Fruit fly (Drosophila melanogaster) whole organism, embryonic: Measurements from ENCODE around the gene RpL6.

Experiments used
- Aef1 ChIP-seq: fragments of 200-800 bp; sonication (Bioruptor generic); IDR thresholded peaks from 3 replicates; pipeline ENCODE4 v1.3.6; 2022; ENCODE audit warnings: missing biosample characterization, missing genetic modification characterization
- Bgb ChIP-seq: fragments of 200-800 bp; sonication (Bioruptor generic); IDR thresholded peaks from 2 replicates; pipeline ENCODE4 v1.3.6; 2022; ENCODE audit warnings: missing biosample characterization, missing genetic modification characterization; ENCODE audit not compliant: partially characterized antibody
- CG11247 ChIP-seq: fragments of 200-800 bp; sonication (Bioruptor generic); IDR thresholded peaks from 2 replicates; pipeline ENCODE4 v1.3.6; 2022; ENCODE audit warnings: missing biosample characterization, missing genetic modification characterization
- CG11560 ChIP-seq: fragments of 200-800 bp; sonication (Bioruptor generic); IDR thresholded peaks from 3 replicates; pipeline ENCODE4 v1.3.6; 2022; ENCODE audit warnings: missing biosample characterization, missing genetic modification characterization
- CG12391 ChIP-seq: fragments of 200-800 bp; sonication (Bioruptor generic); optimal IDR thresholded peaks from 3 replicates; lab custom pipeline; 2018; ENCODE audit warnings: missing biosample characterization, mild to moderate bottlenecking, missing genetic modification characterization, moderate library complexity
- CG15514 ChIP-seq: fragments of 200-800 bp; sonication (Bioruptor generic); optimal IDR thresholded peaks from 3 replicates; lab custom pipeline; 2017; ENCODE audit warnings: missing biosample characterization, missing genetic modification characterization, mild to moderate bottlenecking, moderate library complexity, missing genetic modification reagents
- CG17829 ChIP-seq: fragments of 200-800 bp; optimal IDR thresholded peaks from 2 replicates; lab custom pipeline; 2019; ENCODE audit warnings: missing biosample characterization, mild to moderate bottlenecking, missing genetic modification characterization, moderate library complexity
- CG17912 ChIP-seq: fragments of 200-800 bp; sonication (Bioruptor generic); optimal IDR thresholded peaks from 2 replicates; lab custom pipeline; 2018; ENCODE audit warnings: missing biosample characterization, mild to moderate bottlenecking, missing genetic modification characterization
- CG3407 ChIP-seq: fragments of 200-800 bp; sonication (Bioruptor generic); optimal IDR thresholded peaks from 2 replicates; lab custom pipeline; 2018; ENCODE audit warnings: missing biosample characterization, mild to moderate bottlenecking, missing genetic modification characterization
- CG4282 ChIP-seq: fragments of 200-800 bp; sonication (Bioruptor generic); optimal IDR thresholded peaks from 2 replicates; lab custom pipeline; 2016; ENCODE audit warnings: missing biosample characterization, missing genetic modification characterization
- CG6813 ChIP-seq: fragments of 200-800 bp; sonication (Bioruptor generic); optimal IDR thresholded peaks from 2 replicates; lab custom pipeline; 2017; ENCODE audit warnings: missing biosample characterization, missing genetic modification characterization, mild to moderate bottlenecking, moderate library complexity, missing genetic modification reagents
- CG7372 ChIP-seq: fragments of 200-800 bp; sonication (Bioruptor generic); IDR thresholded peaks from 2 replicates; pipeline ENCODE4 v1.3.6; 2022; ENCODE audit warnings: missing biosample characterization, missing genetic modification characterization
- CG7928 ChIP-seq: fragments of 200-800 bp; sonication (Bioruptor generic); optimal IDR thresholded peaks from 2 replicates; lab custom pipeline; 2017; ENCODE audit warnings: missing biosample characterization, mild to moderate bottlenecking, missing genetic modification characterization
- CG9437 ChIP-seq: fragments of 200-800 bp; sonication (Bioruptor generic); optimal IDR thresholded peaks from 2 replicates; lab custom pipeline; 2018; ENCODE audit warnings: missing biosample characterization, mild to moderate bottlenecking, missing genetic modification characterization
- CG9727 ChIP-seq: fragments of 200-800 bp; sonication (Bioruptor generic); optimal IDR thresholded peaks from 3 replicates; lab custom pipeline; 2017; ENCODE audit warnings: missing biosample characterization, mild to moderate bottlenecking, missing genetic modification characterization
- CkIIα-i1 ChIP-seq: fragments of 200-800 bp; sonication (Bioruptor generic); IDR thresholded peaks from 2 replicates; pipeline ENCODE4 v1.3.6; 2022; ENCODE audit warnings: missing biosample characterization, missing genetic modification characterization
- Ets97D ChIP-seq: fragments of 200-800 bp; sonication (Bioruptor generic); optimal IDR thresholded peaks from 3 replicates; lab custom pipeline; 2016; ENCODE audit warnings: missing biosample characterization, missing genetic modification characterization
- HLH4C ChIP-seq: fragments of 200-800 bp; sonication (Bioruptor generic); IDR thresholded peaks from 3 replicates; pipeline ENCODE4 v1.3.6; 2022; ENCODE audit warnings: missing biosample characterization, missing genetic modification characterization; ENCODE audit not compliant: partially characterized antibody
- Jarid2 ChIP-seq: fragments of 200-800 bp; sonication (Bioruptor generic); optimal IDR thresholded peaks from 3 replicates; lab custom pipeline; 2017; ENCODE audit warnings: mild to moderate bottlenecking, missing biosample characterization, missing genetic modification reagents, missing genetic modification characterization
- Kr ChIP-seq: fragments of 200-800 bp; sonication (Bioruptor generic); optimal IDR thresholded peaks from 2 replicates; lab custom pipeline; 2017; ENCODE audit warnings: missing biosample characterization, mild to moderate bottlenecking, missing genetic modification characterization
- Lim3 ChIP-seq: fragments of 200-800 bp; sonication (Bioruptor generic); IDR thresholded peaks from 2 replicates; pipeline ENCODE4 v1.3.6; 2022; ENCODE audit warnings: missing biosample characterization, missing genetic modification characterization
- MESR4 ChIP-seq: fragments of 200-800 bp; sonication (Bioruptor generic); optimal IDR thresholded peaks from 2 replicates; lab custom pipeline; 2018; ENCODE audit warnings: missing biosample characterization, mild to moderate bottlenecking, missing genetic modification characterization, moderate library complexity
- Opbp ChIP-seq: fragments of 200-800 bp; sonication (Bioruptor generic); IDR thresholded peaks from 3 replicates; pipeline ENCODE4 v1.3.6; 2022; ENCODE audit warnings: missing biosample characterization, missing genetic modification characterization; ENCODE audit not compliant: partially characterized antibody
- Pdp1 ChIP-seq, 2 experiments: fragments of 200-800 bp; sonication (Bioruptor generic); optimal IDR thresholded peaks; 3 replicates each; lab custom pipeline; 2016; ENCODE audit warnings: missing biosample characterization in 2 of 2, missing genetic modification characterization in 2 of 2, mild to moderate bottlenecking in 1 of 2, moderate library complexity in 1 of 2
- Spps ChIP-seq: fragments of 200-800 bp; sonication (Bioruptor generic); optimal IDR thresholded peaks from 2 replicates; lab custom pipeline; 2018; ENCODE audit warnings: missing biosample characterization, mild to moderate bottlenecking, missing genetic modification characterization
- Tbp ChIP-seq: fragments of >200 bp; optimal IDR thresholded peaks from 2 replicates; lab custom pipeline; 2018; ENCODE audit warnings: missing biosample characterization, missing genetic modification characterization
- ac ChIP-seq: fragments of 200-800 bp; sonication (Bioruptor generic); optimal IDR thresholded peaks from 3 replicates; lab custom pipeline; 2017; ENCODE audit warnings: missing biosample characterization, mild to moderate bottlenecking, missing genetic modification characterization
- bcd ChIP-seq: fragments of 200-800 bp; sonication (Bioruptor generic); optimal IDR thresholded peaks from 2 replicates; lab custom pipeline; 2017; ENCODE audit warnings: missing biosample characterization, mild to moderate bottlenecking, missing genetic modification characterization
- bowl ChIP-seq: fragments of 200-800 bp; sonication (Bioruptor generic); IDR thresholded peaks from 2 replicates; pipeline ENCODE4 v1.3.6; 2022; ENCODE audit warnings: missing biosample characterization, missing genetic modification characterization
- bsh ChIP-seq, 2 experiments: fragments of 200-800 bp; sonication (Bioruptor generic); optimal IDR thresholded peaks; 2 replicates each; lab custom pipeline; 2017 to 2018; ENCODE audit warnings: mild to moderate bottlenecking in 2 of 2, missing biosample characterization in 2 of 2, missing genetic modification characterization in 2 of 2, moderate library complexity in 1 of 2
- crp ChIP-seq, 2 experiments: fragments of 200-800 bp; sonication (Bioruptor generic); optimal IDR thresholded peaks; 2 replicates in 1 of 2; 3 replicates in 1 of 2; lab custom pipeline; 2017; ENCODE audit warnings: missing biosample characterization in 2 of 2, missing genetic modification characterization in 2 of 2, mild to moderate bottlenecking in 1 of 2, moderate library complexity in 1 of 2
- gem ChIP-seq: fragments of 200-800 bp; sonication (Bioruptor generic); optimal IDR thresholded peaks from 2 replicates; lab custom pipeline; 2019; ENCODE audit warnings: missing biosample characterization, mild to moderate bottlenecking, missing genetic modification characterization, moderate library complexity
- gfzf ChIP-seq: fragments of 200-800 bp; sonication (Bioruptor generic); optimal IDR thresholded peaks from 2 replicates; lab custom pipeline; 2016; ENCODE audit warnings: missing biosample characterization, mild to moderate bottlenecking, missing genetic modification characterization, moderate library complexity
- grn ChIP-seq: fragments of 200-800 bp; sonication (Bioruptor generic); optimal IDR thresholded peaks from 3 replicates; lab custom pipeline; 2017; ENCODE audit warnings: missing biosample characterization, missing genetic modification characterization
- ham ChIP-seq: fragments of 200-800 bp; sonication (Bioruptor generic); IDR thresholded peaks from 2 replicates; pipeline ENCODE4 v1.3.6; 2022; ENCODE audit warnings: missing biosample characterization, missing genetic modification characterization
- hbn ChIP-seq: fragments of 200-800 bp; sonication (Bioruptor generic); IDR thresholded peaks from 2 replicates; pipeline ENCODE4 v1.3.6; 2022; ENCODE audit warnings: missing biosample characterization, missing genetic modification characterization; ENCODE audit not compliant: partially characterized antibody
- lab ChIP-seq: fragments of 200-800 bp; sonication (Bioruptor generic); optimal IDR thresholded peaks from 3 replicates; lab custom pipeline; 2017; ENCODE audit warnings: missing biosample characterization, missing genetic modification characterization, mild to moderate bottlenecking, moderate library complexity, missing genetic modification reagents
- lola ChIP-seq, 3 experiments: fragments of >200 bp in 2 of 3; fragments of 200-800 bp in 1 of 3; sonication (Bioruptor generic) in 1 of 3; optimal IDR thresholded peaks; 2 replicates each; lab custom pipeline; 2017 to 2019; ENCODE audit warnings: missing biosample characterization in 3 of 3, missing genetic modification characterization in 3 of 3, mild to moderate bottlenecking in 1 of 3, moderate library complexity in 1 of 3
- maf-S ChIP-seq: fragments of 200-800 bp; sonication (Bioruptor generic); optimal IDR thresholded peaks from 2 replicates; lab custom pipeline; 2016; ENCODE audit warnings: missing biosample characterization, missing genetic modification characterization
- p53 ChIP-seq: fragments of 200-800 bp; sonication (Bioruptor generic); optimal IDR thresholded peaks from 2 replicates; lab custom pipeline; 2016; ENCODE audit warnings: missing biosample characterization, missing genetic modification characterization
- pho ChIP-seq: fragments of 200-800 bp; sonication (Bioruptor generic); optimal IDR thresholded peaks from 2 replicates; lab custom pipeline; 2016; ENCODE audit warnings: missing biosample characterization, missing genetic modification characterization
- pita ChIP-seq: fragments of 200-800 bp; sonication (Bioruptor generic); optimal IDR thresholded peaks from 2 replicates; lab custom pipeline; 2017; ENCODE audit warnings: missing biosample characterization, mild to moderate bottlenecking, missing genetic modification characterization
- pros ChIP-seq: fragments of 200-800 bp; sonication (Bioruptor generic); optimal IDR thresholded peaks from 3 replicates; lab custom pipeline; 2019; ENCODE audit warnings: missing biosample characterization, mild to moderate bottlenecking, missing genetic modification characterization, moderate library complexity
- shn ChIP-seq: fragments of 200-800 bp; sonication (Bioruptor generic); optimal IDR thresholded peaks from 3 replicates; lab custom pipeline; 2016; ENCODE audit warnings: missing biosample characterization, missing genetic modification characterization
- sima ChIP-seq: fragments of 200-800 bp; sonication (Bioruptor generic); optimal IDR thresholded peaks from 2 replicates; lab custom pipeline; 2016; ENCODE audit warnings: missing biosample characterization, missing genetic modification characterization
- sqz ChIP-seq: fragments of 200-800 bp; sonication (Bioruptor generic); optimal IDR thresholded peaks from 3 replicates; lab custom pipeline; 2018; ENCODE audit warnings: missing biosample characterization, mild to moderate bottlenecking, missing genetic modification characterization
- stc ChIP-seq: fragments of 200-800 bp; sonication (Bioruptor generic); IDR thresholded peaks from 2 replicates; pipeline ENCODE4 v1.3.6; 2022; ENCODE audit warnings: missing biosample characterization, missing genetic modification characterization
- tx ChIP-seq: fragments of 200-800 bp; sonication (Bioruptor generic); optimal IDR thresholded peaks from 2 replicates; lab custom pipeline; 2016; ENCODE audit warnings: missing biosample characterization, missing genetic modification characterization
- vvl ChIP-seq: fragments of 200-800 bp; sonication (Bioruptor generic); IDR thresholded peaks from 2 replicates; pipeline ENCODE4 v1.3.6; 2022; ENCODE audit warnings: missing biosample characterization, missing genetic modification characterization
- wdn ChIP-seq: fragments of 200-800 bp; sonication (Bioruptor generic); IDR thresholded peaks from 2 replicates; pipeline ENCODE4 v1.3.6; 2022; ENCODE audit warnings: missing biosample characterization, missing genetic modification characterization

RpL6 gene

DNA sequence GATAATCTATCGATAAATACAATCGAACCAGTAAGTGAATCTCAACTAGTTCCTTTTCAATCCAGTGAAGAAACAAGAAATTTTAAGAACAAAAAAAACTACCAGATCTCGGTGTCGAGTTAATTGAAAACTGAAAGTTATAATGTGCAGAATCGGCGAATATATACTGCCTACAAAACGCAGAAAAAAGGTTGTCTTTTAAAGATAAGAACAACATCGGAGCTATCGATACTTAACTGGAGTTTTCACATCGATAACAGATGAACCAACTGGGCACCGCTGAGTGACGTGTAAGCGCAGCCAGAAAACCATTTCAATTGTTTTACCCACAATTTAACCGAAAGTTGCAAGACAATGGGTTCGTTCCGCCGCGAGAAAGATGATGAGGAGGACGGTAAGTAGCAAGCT lies 24.1 kb downstream of the RpL6 start, which contains the start of gene gammaCOP (continued):
- TF ChIP-seq sima (GFP tag; lab: Kevin White, UChicago) (no peak), Ets97D (GFP tag; lab: Kevin White, UChicago) (peak; percentile 43), MESR4 (peak; percentile 95), bcd (GFP tag; lab: Kevin White, UChicago) (no peak), CG4282 (GFP tag; lab: Kevin White, UChicago) (no peak), CG6813 (GFP tag; lab: Kevin White, UChicago) (no peak), Tbp (GFP tag; lab: Kevin White, UChicago) (no peak), tx (no peak), CG11247 (GFP tag; lab: Robert Waterston, UW) (no peak), maf-S (GFP tag; lab: Kevin White, UChicago) (no peak), hbn (GFP tag; lab: Robert Waterston, UW) (peak; percentile 90), CG17912 (no peak), gfzf (peak; percentile 28), wdn (GFP tag; lab: Robert Waterston, UW) (no peak), Pdp1 (GFP tag; optimal IDR thresholded peaks at IDR 0.05; lab: Kevin White, UChicago) (peak in 1 of 2 experiments; percentile 40), Spps (peak; percentile 16), CG7372 (GFP tag; lab: Robert Waterston, UW) (no peak), ac (GFP tag; lab: Kevin White, UChicago) (no peak), pita (GFP tag; lab: Kevin White, UChicago) (no peak), Aef1 (GFP tag; lab: Robert Waterston, UW) (no peak), CkIIα-i1 (no peak), CG7928 (GFP tag; lab: Kevin White, UChicago) (no peak), pros (GFP tag; lab: Kevin White, UChicago) (no peak), shn (GFP tag; lab: Kevin White, UChicago) (no peak), CG3407 (GFP tag; lab: Kevin White, UChicago) (no peak), Bgb (GFP tag; lab: Robert Waterston, UW) (peak; percentile 85), pho (GFP tag; lab: Kevin White, UChicago) (no peak), bowl (GFP tag; lab: Robert Waterston, UW) (no peak), stc (GFP tag; lab: Robert Waterston, UW) (no peak), ham (no peak), grn (GFP tag; lab: Kevin White, UChicago) (peak; percentile 75), sqz (GFP tag; lab: Kevin White, UChicago) (no peak), gem (tag; lab: Kevin White, UChicago) (no peak), bsh (GFP tag; optimal IDR thresholded peaks at IDR 0.05; lab: Kevin White, UChicago) (no peak), Jarid2 (no peak), crp (GFP tag; optimal IDR thresholded peaks at IDR 0.05; lab: Kevin White, UChicago) (no peak), CG15514 (GFP tag; lab: Kevin White, UChicago) (peak; percentile 99), Lim3 (GFP tag; lab: Robert Waterston, UW) (no peak), lola (GFP tag; optimal IDR thresholded peaks at IDR 0.05; lab: Kevin White, UChicago) (no peak), lab (no peak), CG9727 (GFP tag; lab: Kevin White, UChicago) (peak; percentile 9), CG12391 (peak; percentile 16), Opbp (GFP tag; lab: Robert Waterston, UW) (peak; percentile 75; the same call in 1 of the 3 replicates), CG9437 (GFP tag; lab: Kevin White, UChicago) (no peak), vvl (GFP tag; lab: Robert Waterston, UW) (no peak), HLH4C (GFP tag; lab: Robert Waterston, UW) (peak; percentile 92), Kr (GFP tag; lab: Kevin White, UChicago) (no peak), CG17829 (peak; percentile 36), CG11560 (tag; lab: Robert Waterston, UW) (no peak), p53 (GFP tag; lab: Kevin White, UChicago) (peak; percentile 30)
